Worm (Caenorhabditis elegans): Measurements from ENCODE around the gene F38A5.22.

ce11 chrIV:6622142-6622541, 26.4 kb upstream of the F38A5.22 start:
- TF ChIP-seq unc-39 (tag; optimal IDR thresholded peaks at IDR 0.05) (no peak), snpc-4 (tag; optimal IDR thresholded peaks at IDR 0.05) (no peak), elt-3 (tag; optimal IDR thresholded peaks at IDR 0.05) (no peak), nhr-12 (tag; optimal IDR thresholded peaks at IDR 0.05) (no peak), drap-1 (GFP tag; optimal IDR thresholded peaks at IDR 0.05) (no peak), unc-62 (GFP tag; optimal IDR thresholded peaks at IDR 0.05) (no peak)
